Fruit fly (Drosophila melanogaster) whole organism, embryonic: Measurements from ENCODE around the gene Vha100-2.

Experiments used
- Abd-B ChIP-seq: fragments of 200-800 bp; sonication (Bioruptor generic); optimal IDR thresholded peaks from 2 replicates; lab custom pipeline; 2018; ENCODE audit warnings: missing biosample characterization, mild to moderate bottlenecking, missing genetic modification characterization, moderate library complexity
- Atf3 ChIP-seq: fragments of 200-800 bp; sonication (Bioruptor generic); optimal IDR thresholded peaks from 3 replicates; lab custom pipeline; 2016; ENCODE audit warnings: missing biosample characterization, missing genetic modification characterization
- CG12659 ChIP-seq: fragments of 200-800 bp; sonication (Bioruptor generic); optimal IDR thresholded peaks from 3 replicates; lab custom pipeline; 2017; ENCODE audit warnings: mild to moderate bottlenecking, missing biosample characterization, missing genetic modification reagents, missing genetic modification characterization
- CG12942 ChIP-seq: fragments of 200-800 bp; sonication (Bioruptor generic); optimal IDR thresholded peaks from 3 replicates; lab custom pipeline; 2016; ENCODE audit warnings: missing biosample characterization, missing genetic modification characterization
- CG14860 ChIP-seq: fragments of 200-800 bp; sonication (Bioruptor generic); IDR thresholded peaks from 3 replicates; pipeline ENCODE4 v1.3.6; 2022; ENCODE audit warnings: missing biosample characterization, missing genetic modification characterization; ENCODE audit not compliant: partially characterized antibody
- CG15479 ChIP-seq: fragments of 200-800 bp; sonication (Bioruptor generic); optimal IDR thresholded peaks from 3 replicates; lab custom pipeline; 2019; ENCODE audit warnings: missing biosample characterization, mild to moderate bottlenecking, missing genetic modification characterization, moderate library complexity
- CG17385 ChIP-seq: fragments of 200-800 bp; sonication (Bioruptor generic); optimal IDR thresholded peaks from 3 replicates; lab custom pipeline; 2018; ENCODE audit warnings: missing biosample characterization, mild to moderate bottlenecking, missing genetic modification characterization
- CG18619 ChIP-seq: fragments of 200-800 bp; sonication (Bioruptor generic); optimal IDR thresholded peaks from 3 replicates; lab custom pipeline; 2017; ENCODE audit warnings: missing biosample characterization, mild to moderate bottlenecking, missing genetic modification characterization
- CG18764 ChIP-seq: fragments of 200-800 bp; sonication (Bioruptor generic); optimal IDR thresholded peaks from 3 replicates; lab custom pipeline; 2016; ENCODE audit warnings: missing biosample characterization, missing genetic modification characterization
- CG2199 ChIP-seq: fragments of 200-800 bp; sonication (Bioruptor generic); IDR thresholded peaks from 3 replicates; pipeline ENCODE4 v1.3.6; 2022; ENCODE audit warnings: missing biosample characterization, missing genetic modification characterization
- CG2889 ChIP-seq: fragments of 200-800 bp; sonication (Bioruptor generic); IDR thresholded peaks from 3 replicates; pipeline ENCODE4 v1.3.6; 2022; ENCODE audit warnings: missing biosample characterization, missing genetic modification characterization
- CG31224 ChIP-seq: fragments of 200-800 bp; sonication (Bioruptor generic); IDR thresholded peaks from 2 replicates; pipeline ENCODE4 v1.3.6; 2022; ENCODE audit warnings: missing biosample characterization, missing genetic modification characterization
- CG32772 ChIP-seq: fragments of 200-800 bp; sonication (Bioruptor generic); IDR thresholded peaks from 2 replicates; pipeline ENCODE4 v1.3.6; 2022; ENCODE audit warnings: missing biosample characterization, missing genetic modification characterization
- CG33213 ChIP-seq: fragments of 200-800 bp; sonication (Bioruptor generic); optimal IDR thresholded peaks from 3 replicates; lab custom pipeline; 2016; ENCODE audit warnings: missing biosample characterization, missing genetic modification characterization
- CG4328 ChIP-seq: fragments of 200-800 bp; sonication (Bioruptor generic); optimal IDR thresholded peaks from 3 replicates; lab custom pipeline; 2017; ENCODE audit warnings: missing biosample characterization, missing genetic modification reagents, missing genetic modification characterization
- CG6854 ChIP-seq: fragments of 200-800 bp; sonication (Bioruptor generic); optimal IDR thresholded peaks from 3 replicates; lab custom pipeline; 2017; ENCODE audit warnings: missing biosample characterization, mild to moderate bottlenecking, missing genetic modification characterization
- CG7556 ChIP-seq: fragments of 200-800 bp; sonication (Bioruptor generic); optimal IDR thresholded peaks from 2 replicates; lab custom pipeline; 2017; ENCODE audit warnings: missing biosample characterization, mild to moderate bottlenecking, missing genetic modification characterization
- CG8089 ChIP-seq: fragments of 200-800 bp; sonication (Bioruptor generic); optimal IDR thresholded peaks from 3 replicates; lab custom pipeline; 2016; ENCODE audit warnings: missing biosample characterization, missing genetic modification characterization
- CG8281 ChIP-seq: fragments of 200-800 bp; sonication (Bioruptor generic); optimal IDR thresholded peaks from 2 replicates; lab custom pipeline; 2018; ENCODE audit warnings: missing biosample characterization, mild to moderate bottlenecking, missing genetic modification characterization, moderate library complexity
- CG8290 ChIP-seq, 3 experiments: fragments of 200-800 bp; sonication (Bioruptor generic); optimal IDR thresholded peaks; 2 replicates each; lab custom pipeline; 2016 to 2019; ENCODE audit warnings: missing biosample characterization in 3 of 3, missing genetic modification characterization in 3 of 3, mild to moderate bottlenecking in 2 of 3, moderate library complexity in 1 of 3
- CG8944 ChIP-seq: fragments of 200-800 bp; sonication (Bioruptor generic); optimal IDR thresholded peaks from 3 replicates; lab custom pipeline; 2016; ENCODE audit warnings: missing biosample characterization, missing genetic modification characterization
- CHES-1-like ChIP-seq: fragments of 200-800 bp; sonication (Bioruptor generic); optimal IDR thresholded peaks from 2 replicates; lab custom pipeline; 2016; ENCODE audit warnings: missing biosample characterization, missing genetic modification characterization
- D19B ChIP-seq: fragments of 200-800 bp; sonication (Bioruptor generic); optimal IDR thresholded peaks from 2 replicates; lab custom pipeline; 2017; ENCODE audit warnings: missing biosample characterization, mild to moderate bottlenecking, missing genetic modification characterization
- Ets65A ChIP-seq: fragments of 200-800 bp; sonication (Bioruptor generic); peaks from one replicate; lab custom pipeline; 2016; ENCODE audit warnings: missing biosample characterization, missing genetic modification characterization
- HHEX ChIP-seq: fragments of 200-800 bp; sonication (Bioruptor generic); optimal IDR thresholded peaks from 3 replicates; lab custom pipeline; 2017; ENCODE audit warnings: missing biosample characterization, mild to moderate bottlenecking, missing genetic modification characterization, missing genetic modification reagents
- HLHmδ ChIP-seq: fragments of 200-800 bp; sonication (Bioruptor generic); optimal IDR thresholded peaks from 2 replicates; lab custom pipeline; 2018; ENCODE audit warnings: missing biosample characterization, mild to moderate bottlenecking, missing genetic modification characterization, moderate library complexity
- Hand ChIP-seq: fragments of 200-800 bp; sonication (Bioruptor generic); optimal IDR thresholded peaks from 2 replicates; lab custom pipeline; 2017; ENCODE audit warnings: mild to moderate bottlenecking, missing biosample characterization, missing genetic modification reagents, missing genetic modification characterization
- HmgD ChIP-seq: fragments of 200-800 bp; sonication (Bioruptor generic); optimal IDR thresholded peaks from 3 replicates; lab custom pipeline; 2016; ENCODE audit warnings: missing biosample characterization, missing genetic modification characterization
- NC2β ChIP-seq: fragments of 200-800 bp; sonication (Bioruptor generic); optimal IDR thresholded peaks from 2 replicates; lab custom pipeline; 2016; ENCODE audit warnings: missing biosample characterization, missing genetic modification characterization
- NFAT ChIP-seq: fragments of 200-800 bp; sonication (Bioruptor generic); IDR thresholded peaks from 2 replicates; pipeline ENCODE4 v1.3.6; 2022; ENCODE audit warnings: missing biosample characterization, missing genetic modification characterization
- Pdp1 ChIP-seq, 2 experiments: fragments of 200-800 bp; sonication (Bioruptor generic); optimal IDR thresholded peaks; 3 replicates each; lab custom pipeline; 2016; ENCODE audit warnings: missing biosample characterization in 2 of 2, missing genetic modification characterization in 2 of 2, mild to moderate bottlenecking in 1 of 2, moderate library complexity in 1 of 2
- Six4 ChIP-seq: fragments of 200-800 bp; sonication (Bioruptor generic); optimal IDR thresholded peaks from 2 replicates; lab custom pipeline; 2016; ENCODE audit warnings: missing biosample characterization, missing genetic modification characterization
- Sox100B ChIP-seq: fragments of 200-800 bp; sonication (Bioruptor generic); optimal IDR thresholded peaks from 3 replicates; lab custom pipeline; 2018; ENCODE audit warnings: missing biosample characterization, mild to moderate bottlenecking, missing genetic modification characterization
- Xrp1 ChIP-seq: fragments of 200-800 bp; sonication (Bioruptor generic); IDR thresholded peaks from 2 replicates; pipeline ENCODE4 v1.3.6; 2022; ENCODE audit warnings: missing biosample characterization, missing genetic modification characterization
- bsh ChIP-seq, 2 experiments: fragments of 200-800 bp; sonication (Bioruptor generic); optimal IDR thresholded peaks; 2 replicates each; lab custom pipeline; 2017 to 2018; ENCODE audit warnings: mild to moderate bottlenecking in 2 of 2, missing biosample characterization in 2 of 2, missing genetic modification characterization in 2 of 2, moderate library complexity in 1 of 2
- btn ChIP-seq: fragments of 200-800 bp; sonication (Bioruptor generic); optimal IDR thresholded peaks from 2 replicates; lab custom pipeline; 2016; ENCODE audit warnings: missing biosample characterization, missing genetic modification characterization
- chinmo ChIP-seq: fragments of 200-800 bp; sonication (Bioruptor generic); IDR thresholded peaks from 4 replicates; pipeline ENCODE4 v1.3.6; 2022; ENCODE audit warnings: missing biosample characterization, missing genetic modification characterization; ENCODE audit not compliant: partially characterized antibody
- en ChIP-seq: fragments of 200-800 bp; sonication (Bioruptor generic); optimal IDR thresholded peaks from 2 replicates; lab custom pipeline; 2016; ENCODE audit warnings: missing biosample characterization, missing genetic modification characterization
- exex ChIP-seq: fragments of 200-800 bp; sonication (Bioruptor generic); optimal IDR thresholded peaks from 4 replicates; lab custom pipeline; 2018; ENCODE audit warnings: missing biosample characterization, mild to moderate bottlenecking, missing genetic modification characterization, moderate library complexity
- her ChIP-seq: fragments of 200-800 bp; sonication (Bioruptor generic); optimal IDR thresholded peaks from 2 replicates; lab custom pipeline; 2016; ENCODE audit warnings: missing biosample characterization, missing genetic modification characterization
- insv ChIP-seq, 2 experiments: fragments of 200-800 bp; sonication (Bioruptor generic); optimal IDR thresholded peaks; 3 replicates each; lab custom pipeline; 2016 to 2018; ENCODE audit warnings: missing biosample characterization in 2 of 2, missing genetic modification characterization in 2 of 2
- lov ChIP-seq, 2 experiments: fragments of 200-800 bp in 1 of 2; fragments of >200 bp in 1 of 2; sonication (Bioruptor generic) in 1 of 2; IDR thresholded peaks in 1 of 2; optimal IDR thresholded peaks in 1 of 2; 2 replicates in 1 of 2; 3 replicates in 1 of 2; pipeline versions ENCODE4 v1.3.6 to Lab custom; 2017 to 2022; ENCODE audit warnings: missing biosample characterization in 1 of 2, missing genetic modification characterization in 1 of 2
- p53 ChIP-seq: fragments of 200-800 bp; sonication (Bioruptor generic); optimal IDR thresholded peaks from 2 replicates; lab custom pipeline; 2016; ENCODE audit warnings: missing biosample characterization, missing genetic modification characterization
- prd ChIP-seq, 3 experiments: fragments of >200 bp in 2 of 3; fragments of 200-800 bp in 1 of 3; sonication (Bioruptor generic) in 1 of 3; optimal IDR thresholded peaks in 2 of 3; IDR thresholded peaks in 1 of 3; 2 replicates in 2 of 3; 3 replicates in 1 of 3; pipeline versions ENCODE4 v1.3.6 to Lab custom; 2017 to 2022; ENCODE audit warnings: missing biosample characterization in 1 of 3, missing genetic modification characterization in 1 of 3
- sug ChIP-seq: fragments of 200-800 bp; optimal IDR thresholded peaks from 2 replicates; lab custom pipeline; 2019; ENCODE audit warnings: missing biosample characterization, mild to moderate bottlenecking, missing genetic modification characterization, moderate library complexity
- unc-4 ChIP-seq: fragments of 200-800 bp; sonication (Bioruptor generic); IDR thresholded peaks from 2 replicates; pipeline ENCODE4 v1.3.6; 2022; ENCODE audit warnings: missing biosample characterization, missing genetic modification characterization; ENCODE audit not compliant: partially characterized antibody
- vvl ChIP-seq: fragments of 200-800 bp; sonication (Bioruptor generic); IDR thresholded peaks from 2 replicates; pipeline ENCODE4 v1.3.6; 2022; ENCODE audit warnings: missing biosample characterization, missing genetic modification characterization
- zen ChIP-seq: fragments of 200-800 bp; sonication (Bioruptor generic); optimal IDR thresholded peaks from 3 replicates; lab custom pipeline; 2018; ENCODE audit warnings: missing biosample characterization, mild to moderate bottlenecking, missing genetic modification characterization, moderate library complexity
- zen2 ChIP-seq: fragments of 200-800 bp; sonication (Bioruptor generic); IDR thresholded peaks from 3 replicates; pipeline ENCODE4 v1.3.6; 2022; ENCODE audit warnings: missing biosample characterization, missing genetic modification characterization; ENCODE audit not compliant: partially characterized antibody

Gene Vha100-2

dm6 chr3R:18399698-18400020 is 690 bp upstream of the Vha100-2 start (continued):
- TF ChIP-seq CHES-1-like (GFP tag; lab: Kevin White, UChicago) (no peak), bsh (GFP tag; optimal IDR thresholded peaks at IDR 0.05; lab: Kevin White, UChicago) (no peak), Six4 (GFP tag; lab: Kevin White, UChicago) (no peak), HLHmδ (GFP tag; lab: Kevin White, UChicago) (no peak), CG17385 (no peak), CG8281 (tag; lab: Kevin White, UChicago) (no peak), CG15479 (GFP tag; lab: Kevin White, UChicago) (no peak), CG12659 (GFP tag; lab: Kevin White, UChicago) (no peak), CG31224 (no peak), sug (tag; lab: Kevin White, UChicago) (no peak), CG8290 (GFP tag; optimal IDR thresholded peaks at IDR 0.05; lab: Kevin White, UChicago) (no peak), CG8290 (tag; optimal IDR thresholded peaks at IDR 0.05; lab: Kevin White, UChicago) (peak in 1 of 2 experiments; percentile 14), CG33213 (GFP tag; lab: Kevin White, UChicago) (peak; percentile 36), CG14860 (GFP tag; lab: Robert Waterston, UW) (no peak), NFAT (GFP tag; lab: Robert Waterston, UW) (no peak), zen2 (GFP tag; lab: Robert Waterston, UW) (no peak), Sox100B (no peak), Xrp1 (GFP tag; lab: Robert Waterston, UW) (no peak), Hand (GFP tag; lab: Kevin White, UChicago) (no peak), CG2889 (no peak), insv (GFP tag; optimal IDR thresholded peaks at IDR 0.05; lab: Kevin White, UChicago) (no peak), Abd-B (GFP tag; lab: Kevin White, UChicago) (no peak), en (GFP tag; lab: Kevin White, UChicago) (no peak), CG8089 (GFP tag; lab: Kevin White, UChicago) (no peak), btn (GFP tag; lab: Kevin White, UChicago) (no peak), CG6854 (GFP tag; lab: Kevin White, UChicago) (no peak), NC2β (GFP tag; lab: Kevin White, UChicago) (no peak), HmgD (GFP tag; lab: Kevin White, UChicago) (no peak), HHEX (GFP tag; lab: Kevin White, UChicago) (no peak), CG8944 (GFP tag; lab: Kevin White, UChicago) (no peak), CG18764 (GFP tag; lab: Kevin White, UChicago) (no peak), D19B (GFP tag; lab: Kevin White, UChicago) (no peak), CG18619 (no peak), lov (optimal IDR thresholded peaks at IDR 0.05; lab: Kevin White, UChicago) (no peak), lov (GFP tag; IDR thresholded peaks at IDR 0.05; lab: Robert Waterston, UW) (0 out of 3 replicates have a peak, but pooled peaks have one; percentile 2), p53 (GFP tag; lab: Kevin White, UChicago) (no peak), CG2199 (GFP tag; lab: Robert Waterston, UW) (no peak), CG32772 (GFP tag; lab: Robert Waterston, UW) (no peak), her (no peak), CG12942 (no peak), CG4328 (GFP tag; lab: Kevin White, UChicago) (no peak), unc-4 (GFP tag; lab: Robert Waterston, UW) (0 out of 2 replicates have a peak, but pooled peaks have one; percentile 15), prd (optimal IDR thresholded peaks at IDR 0.05; lab: Kevin White, UChicago) (no peak), prd (GFP tag; IDR thresholded peaks at IDR 0.05; lab: Robert Waterston, UW) (no peak), zen (tag; lab: Kevin White, UChicago) (peak; percentile 29), Atf3 (GFP tag; lab: Kevin White, UChicago) (no peak), chinmo (peak; percentile 61; the same call in 2 of the 4 replicates), vvl (GFP tag; lab: Robert Waterston, UW) (peak; percentile 47; the same call in 1 of the 2 replicates), Pdp1 (GFP tag; optimal IDR thresholded peaks at IDR 0.05; lab: Kevin White, UChicago) (peak in 1 of 2 experiments; percentile 22), CG7556 (GFP tag; lab: Kevin White, UChicago) (no peak), Ets65A (peak; percentile 91), exex (tag; lab: Kevin White, UChicago) (peak; percentile 39)
